Worm (Caenorhabditis elegans): ENCODE data around the gene srg-5.
A peak's percentile ranks its signal among the peaks of the same experiment; 100 is the strongest.

The srg-5 gene

DNA sequence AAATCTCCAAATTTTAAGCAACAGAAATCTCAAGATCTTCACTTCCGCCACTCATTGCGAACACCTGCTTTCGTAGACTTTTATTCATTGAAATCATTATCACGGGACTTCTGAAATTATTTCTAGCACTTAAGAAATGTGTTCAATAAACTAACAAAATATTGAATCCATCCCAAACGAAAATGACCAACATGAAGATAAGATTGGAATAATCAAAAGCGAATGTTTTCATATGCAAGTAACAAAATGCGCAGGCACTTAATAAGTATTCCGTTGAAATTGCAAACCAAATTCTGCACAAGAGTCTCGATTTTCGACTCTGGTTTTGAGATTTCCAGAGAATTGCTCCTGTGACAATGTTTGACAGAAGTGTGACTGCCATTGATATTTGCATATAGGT lies at the start of gene srg-5:
Gene srg-5, minus strand, starts transcription at position 101 of the 400 bp plus-strand sequence.
- TF ChIP-seq him-1 (tag; optimal IDR thresholded peaks at IDR 0.05) = no peak
- TF ChIP-seq xnd-1 (tag; optimal IDR thresholded peaks at IDR 0.05) = no peak
- TF ChIP-seq dpl-1 (GFP tag; optimal IDR thresholded peaks at IDR 0.05) = no peak
- no peak for TF ChIP-seq ceh-58 (GFP tag; IDR thresholded peaks at IDR 0.05)
- TF ChIP-seq F52B5.7 (tag; optimal IDR thresholded peaks at IDR 0.05) = no peak
- no peak for TF ChIP-seq attf-5 (GFP tag; optimal IDR thresholded peaks at IDR 0.05)
- no peak for TF ChIP-seq zim-3 (tag; optimal IDR thresholded peaks at IDR 0.05)
- no peak for TF ChIP-seq egl-44 (GFP tag; IDR thresholded peaks at IDR 0.05)
- no peak for TF ChIP-seq lin-35 (GFP tag; optimal IDR thresholded peaks at IDR 0.05)
- no peak for TF ChIP-seq ccch-3 (GFP tag; optimal IDR thresholded peaks at IDR 0.05)

- TF ChIP-seq F10E7.11 (tag; optimal IDR thresholded peaks at IDR 0.05) (no peak), ekl-4 (GFP tag; IDR thresholded peaks at IDR 0.05) (no peak), efl-1 (GFP tag; optimal IDR thresholded peaks at IDR 0.05) (no peak), ceh-79 (tag; optimal IDR thresholded peaks at IDR 0.05) (no peak), ztf-6 (GFP tag; IDR thresholded peaks at IDR 0.05) (no peak)
Measured at ce11 chrIII:6312244-6312643, 47.9 kb upstream of the srg-5 start.

DNA sequence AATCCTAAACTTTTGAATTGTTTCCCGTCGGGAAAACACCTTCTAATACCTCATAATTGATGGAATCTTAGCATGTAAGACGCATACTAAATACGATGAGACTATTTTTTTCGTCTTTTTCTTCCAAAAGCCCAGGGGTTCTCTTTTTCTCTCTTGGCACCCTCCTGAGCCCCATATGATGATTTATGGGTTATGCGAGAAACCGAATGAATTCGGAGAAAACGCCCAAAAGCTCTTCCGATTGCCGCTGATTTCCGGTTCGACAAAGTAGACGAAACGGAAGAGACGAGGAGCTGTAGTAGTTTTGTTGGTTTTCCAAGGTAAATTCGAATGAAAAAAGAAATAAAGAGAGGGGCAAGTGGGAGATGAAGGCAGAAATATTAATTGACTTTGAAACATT lies 47.1 kb upstream of the srg-5 start:
- TF ChIP-seq ztf-3 (GFP tag; optimal IDR thresholded peaks at IDR 0.05) = no peak
- TF ChIP-seq attf-5 (GFP tag; optimal IDR thresholded peaks at IDR 0.05) = no peak
- TF ChIP-seq gei-17 (GFP tag; optimal IDR thresholded peaks at IDR 0.05) = no peak
- TF ChIP-seq nhr-90 (tag; optimal IDR thresholded peaks at IDR 0.05) = no peak
- TF ChIP-seq C06A6.2 (GFP tag; conservative IDR thresholded peaks at IDR 0.05) = no peak
- TF ChIP-seq nhr-80 (tag; optimal IDR thresholded peaks at IDR 0.05) = no peak
- no peak for TF ChIP-seq aptf-2 (GFP tag; conservative IDR thresholded peaks at IDR 0.05)
- no peak for TF ChIP-seq ceh-40 (GFP tag; IDR thresholded peaks at IDR 0.05)
- no peak for TF ChIP-seq B0336.3 (GFP tag; IDR thresholded peaks at IDR 0.05)
- TF ChIP-seq ztf-18 (tag; optimal IDR thresholded peaks at IDR 0.05) = no peak
- TF ChIP-seq nhr-27 (tag; optimal IDR thresholded peaks at IDR 0.05) = no peak
- no peak for TF ChIP-seq attf-3 (GFP tag; conservative IDR thresholded peaks at IDR 0.05)
- no peak for TF ChIP-seq chd-7 (tag; optimal IDR thresholded peaks at IDR 0.05)
- TF ChIP-seq lin-35 (GFP tag; optimal IDR thresholded peaks at IDR 0.05) = no peak
- no peak for TF ChIP-seq ekl-4 (GFP tag; IDR thresholded peaks at IDR 0.05)
- TF ChIP-seq sptf-2 (GFP tag; optimal IDR thresholded peaks at IDR 0.05) = no peak
- no peak for TF ChIP-seq hmg-20 (GFP tag; IDR thresholded peaks at IDR 0.05)
- TF ChIP-seq unc-130 (GFP tag; optimal IDR thresholded peaks at IDR 0.05) = no peak
- TF ChIP-seq F39B2.1 (GFP tag; IDR thresholded peaks at IDR 0.05) = no peak

ce11 chrIII:6310352-6310751 lies 46.0 kb upstream of the srg-5 start:
- TF ChIP-seq ztf-22 (GFP tag; optimal IDR thresholded peaks at IDR 0.05) = no peak
- no peak for TF ChIP-seq sdz-38 (tag; optimal IDR thresholded peaks at IDR 0.05)
- peak in 1 of 3 experiments; percentile 16 for TF ChIP-seq lin-35 (GFP tag; optimal IDR thresholded peaks at IDR 0.05)
- TF ChIP-seq F39B2.1 (GFP tag; IDR thresholded peaks at IDR 0.05) = no peak

ce11 chrIII:6309066-6309465 lies 44.7 kb upstream of the srg-5 start, which contains the start of gene gar-2:
Gene gar-2 (plus strand): TSS chrIII:6309366.
- TF ChIP-seq F57A8.1 (GFP tag; optimal IDR thresholded peaks at IDR 0.05) = no peak
- no peak for TF ChIP-seq efl-1 (GFP tag; optimal IDR thresholded peaks at IDR 0.05)
- no peak for TF ChIP-seq him-1 (tag; optimal IDR thresholded peaks at IDR 0.05)
- no peak for TF ChIP-seq lin-26 (GFP tag; IDR thresholded peaks at IDR 0.05)
- TF ChIP-seq madf-10 (tag; optimal IDR thresholded peaks at IDR 0.05) = no peak
- TF ChIP-seq C17E4.6 (GFP tag; IDR thresholded peaks at IDR 0.05) = no peak
- no peak for TF ChIP-seq rcor-1 (GFP tag; IDR thresholded peaks at IDR 0.05)
- no peak for TF ChIP-seq ama-1 (optimal IDR thresholded peaks at IDR 0.05)
- TF ChIP-seq ama-1 (GFP tag; optimal IDR thresholded peaks at IDR 0.05) = no peak
- no peak for TF ChIP-seq B0261.1 (tag; optimal IDR thresholded peaks at IDR 0.05)
- no peak for TF ChIP-seq sdz-38 (tag; optimal IDR thresholded peaks at IDR 0.05)
- no peak for TF ChIP-seq tbp1 (GFP tag; optimal IDR thresholded peaks at IDR 0.05)
- TF ChIP-seq T26A5.8 (tag; optimal IDR thresholded peaks at IDR 0.05) = no peak
- TF ChIP-seq sptf-2 (GFP tag; optimal IDR thresholded peaks at IDR 0.05) = no peak
- TF ChIP-seq ceh-79 (tag; optimal IDR thresholded peaks at IDR 0.05) = no peak
